Fruit fly (Drosophila melanogaster): ENCODE data around the gene shep.

The shep gene

dm6 chr3L:5271468-5272102 lies 6.2 kb downstream of the shep start (continued):
- TF ChIP-seq Lpt (GFP tag; optimal IDR thresholded peaks at IDR 0.05), result no peak
- no peak for TF ChIP-seq CG17612 (GFP tag; IDR thresholded peaks at IDR 0.05)
- TF ChIP-seq Dfd (GFP tag; optimal IDR thresholded peaks at IDR 0.05), result peak in 1 of 2 experiments; percentile 86
- TF ChIP-seq br (optimal IDR thresholded peaks at IDR 0.05), result no peak
- no peak for TF ChIP-seq oc (tag; optimal IDR thresholded peaks at IDR 0.05)
- no peak for TF ChIP-seq CG13894 (tag; optimal IDR thresholded peaks at IDR 0.05)
- TF ChIP-seq CG8388 (GFP tag; optimal IDR thresholded peaks at IDR 0.05), result no peak
- no peak for TF ChIP-seq CG7745 (tag; optimal IDR thresholded peaks at IDR 0.05)
- TF ChIP-seq CG16813 (GFP tag; IDR thresholded peaks at IDR 0.05; ENCODE audit: partially characterized antibody), result no peak
- peak; percentile 47; the same call in 1 of the 2 replicates for TF ChIP-seq CG4360 (GFP tag; IDR thresholded peaks at IDR 0.05)
- TF ChIP-seq Hr39 (optimal IDR thresholded peaks at IDR 0.05), result peak; percentile 16

dm6 chr3L:5268485-5268884 lies 9.3 kb downstream of the shep start:
- no peak for TF ChIP-seq sens (GFP tag)
- TF ChIP-seq Ets65A (GFP tag), result peak; percentile 56

dm6 chr3L:5252500-5253007 lies 25.2 kb downstream of the shep start:
- TF ChIP-seq abd-A (tag; optimal IDR thresholded peaks at IDR 0.05) (peak; percentile 10), Myb (GFP tag; optimal IDR thresholded peaks at IDR 0.05) (no peak), Ets65A (GFP tag) (peak; percentile 73), sima (GFP tag; optimal IDR thresholded peaks at IDR 0.05) (no peak), CG18599 (GFP tag; optimal IDR thresholded peaks at IDR 0.05) (peak; percentile 26)

dm6 chr3L:5251413-5251812 lies 26.3 kb downstream of the shep start:
- TF ChIP-seq jumu (GFP tag; optimal IDR thresholded peaks at IDR 0.05) (no peak), Drgx (GFP tag; IDR thresholded peaks at IDR 0.05) (peak; percentile 56; the same call in 1 of the 2 replicates), hb (GFP tag; IDR thresholded peaks at IDR 0.05; ENCODE audit: partially characterized antibody) (0 out of 3 replicates have a peak, but pooled peaks have one; percentile 34), NfI (GFP tag; optimal IDR thresholded peaks at IDR 0.05) (no peak), lov (optimal IDR thresholded peaks at IDR 0.05) (no peak), lov (GFP tag; IDR thresholded peaks at IDR 0.05) (no peak), bsh (GFP tag; optimal IDR thresholded peaks at IDR 0.05) (peak in 1 of 2 experiments; percentile 35)

- TF ChIP-seq Hmr (GFP tag; optimal IDR thresholded peaks at IDR 0.05) (no peak), peb (GFP tag; IDR thresholded peaks at IDR 0.05) (0 out of 2 replicates have a peak, but pooled peaks have one; percentile 12), tgo (GFP tag; IDR thresholded peaks at IDR 0.05) (0 out of 3 replicates have a peak, but pooled peaks have one; percentile 34), Eip74EF (GFP tag; optimal IDR thresholded peaks at IDR 0.05) (peak in 1 of 2 experiments; percentile 63), CoRest (tag; optimal IDR thresholded peaks at IDR 0.05) (peak; percentile 56), HHEX (GFP tag; optimal IDR thresholded peaks at IDR 0.05) (peak; percentile 29), Fer1 (GFP tag; optimal IDR thresholded peaks at IDR 0.05) (peak; percentile 57), Abd-B (GFP tag; optimal IDR thresholded peaks at IDR 0.05) (peak; percentile 4), Sox100B (GFP tag; optimal IDR thresholded peaks at IDR 0.05) (peak; percentile 72), sob (GFP tag; IDR thresholded peaks at IDR 0.05) (peak; percentile 37; the same call in 1 of the 2 replicates), z (GFP tag; IDR thresholded peaks at IDR 0.05) (no peak), CG17385 (GFP tag; optimal IDR thresholded peaks at IDR 0.05) (peak; percentile 44), nom (GFP tag; optimal IDR thresholded peaks at IDR 0.05) (peak; percentile 92), CG8089 (GFP tag; optimal IDR thresholded peaks at IDR 0.05) (peak; percentile 26), Hr3 (GFP tag; optimal IDR thresholded peaks at IDR 0.05) (peak; percentile 48), CG31388 (GFP tag; optimal IDR thresholded peaks at IDR 0.05) (no peak), dpn (GFP tag; optimal IDR thresholded peaks at IDR 0.05) (peak; percentile 22 to 58), CG11695 (GFP tag; IDR thresholded peaks at IDR 0.05) (peak; percentile 21; the same call in 1 of the 3 replicates), chinmo (GFP tag; IDR thresholded peaks at IDR 0.05; ENCODE audit: partially characterized antibody) (no peak), ase (GFP tag; IDR thresholded peaks at IDR 0.05) (no peak), NfI (GFP tag; optimal IDR thresholded peaks at IDR 0.05) (peak; percentile 30)
Measured at dm6 chr3L:5248863-5249262, 28.9 kb downstream of the shep start.

Data from whole organism, embryonic.